Worm (Caenorhabditis elegans) whole organism, young adult: ENCODE data around the gene nmur-2.

ENCODE experiments used
- C17E4.6 ChIP-seq: fragments of 200-800 bp; sonication (Bioruptor generic); IDR thresholded peaks from 2 replicates; pipeline ENCODE4 v1.3.6; 2022; ENCODE audit warnings: missing genetic modification reagents, missing genetic modification characterization, missing compliant biosample characterization
- dpl-1 ChIP-seq: fragments of 150-350 bp; optimal IDR thresholded peaks from 2 replicates; lab custom pipeline; 2014; ENCODE audit warnings: missing biosample characterization, missing genetic modification reagents, missing genetic modification characterization

DNA sequence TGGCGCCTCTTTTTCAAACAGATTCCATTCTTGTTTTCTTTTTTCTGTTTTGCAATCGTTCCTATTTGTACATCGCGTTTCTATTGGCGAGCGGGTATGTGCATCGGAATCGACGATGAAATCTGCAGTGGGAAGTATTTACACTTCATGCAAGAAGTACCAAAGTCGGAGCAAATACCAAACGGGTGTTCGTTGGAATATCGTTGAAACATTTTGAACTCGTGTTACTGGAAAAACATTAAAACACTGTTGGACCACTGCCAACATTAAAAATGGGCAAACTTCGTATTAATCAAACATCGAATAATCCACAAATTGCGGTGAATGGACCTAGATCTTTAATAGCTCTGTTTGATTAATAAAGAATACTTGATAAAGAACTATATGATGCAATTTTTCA is 45.6 kb downstream of the nmur-2 start, which contains the start of gene C23H3.9:
- TF ChIP-seq C17E4.6 (GFP tag; lab: Robert Waterston, UW) (no peak), dpl-1 (GFP tag; lab: Kevin White, UChicago) (no peak)
